Worm (Caenorhabditis elegans) whole organism, L4/young adult: ENCODE results near the gene fbxa-65.
"Not testable (repeated sequence)": the region's sequence is repeated elsewhere in the genome, so short reads cannot be mapped to it uniquely, and the experiment has no call there.

Source experiments
- W03F9.2 ChIP-seq: fragments of 150-350 bp; optimal IDR thresholded peaks from 2 replicates; lab custom pipeline; 2014; ENCODE audit warnings: missing biosample characterization, missing genetic modification characterization
- dao-5 ChIP-seq: sonication (generic microtip); optimal IDR thresholded peaks from 2 replicates; lab custom pipeline; 2016; ENCODE audit warnings: missing genotype, missing genetic modification characterization, moderate library complexity, missing compliant biosample characterization
- him-1 ChIP-seq: sonication (generic microtip); optimal IDR thresholded peaks from 2 replicates; lab custom pipeline; 2016; ENCODE audit warnings: missing genotype, missing genetic modification reagents, missing genetic modification characterization, missing compliant biosample characterization

Gene fbxa-65

DNA sequence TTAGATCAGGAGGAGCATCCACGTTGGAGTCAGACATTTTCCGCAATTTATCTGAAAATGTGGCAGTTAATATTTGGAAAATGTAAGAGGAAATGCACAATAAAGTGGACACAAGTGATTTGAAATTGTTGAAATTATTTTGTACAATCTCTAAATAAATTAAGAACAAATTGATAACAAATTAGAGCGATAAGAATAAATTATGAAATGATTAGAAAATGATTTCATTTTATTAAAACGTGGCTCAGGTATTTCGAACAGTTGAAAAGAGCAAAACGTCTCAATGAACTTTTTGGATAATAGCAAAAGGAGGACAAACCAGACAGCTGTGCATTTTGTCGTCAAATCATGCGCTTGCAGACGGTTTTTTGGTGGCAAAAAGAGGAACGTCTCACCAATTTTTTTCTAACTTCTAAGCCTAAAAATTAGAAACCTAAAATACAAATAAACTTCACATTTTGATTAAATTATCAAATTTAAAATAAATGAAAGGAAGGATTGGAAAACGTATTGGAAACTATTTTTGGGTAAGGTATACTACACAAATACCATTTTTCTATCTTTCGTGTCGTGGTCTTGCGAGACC, at the start of gene fbxa-65:
Gene fbxa-65 (minus strand): TSS at position 51 of the 586 bp plus-strand sequence.
- TF ChIP-seq dao-5 (tag; lab: Kevin White, UChicago) (no peak), W03F9.2 (tag; lab: Kevin White, UChicago) (no peak), him-1 (tag; lab: Kevin White, UChicago) (no peak)

DNA sequence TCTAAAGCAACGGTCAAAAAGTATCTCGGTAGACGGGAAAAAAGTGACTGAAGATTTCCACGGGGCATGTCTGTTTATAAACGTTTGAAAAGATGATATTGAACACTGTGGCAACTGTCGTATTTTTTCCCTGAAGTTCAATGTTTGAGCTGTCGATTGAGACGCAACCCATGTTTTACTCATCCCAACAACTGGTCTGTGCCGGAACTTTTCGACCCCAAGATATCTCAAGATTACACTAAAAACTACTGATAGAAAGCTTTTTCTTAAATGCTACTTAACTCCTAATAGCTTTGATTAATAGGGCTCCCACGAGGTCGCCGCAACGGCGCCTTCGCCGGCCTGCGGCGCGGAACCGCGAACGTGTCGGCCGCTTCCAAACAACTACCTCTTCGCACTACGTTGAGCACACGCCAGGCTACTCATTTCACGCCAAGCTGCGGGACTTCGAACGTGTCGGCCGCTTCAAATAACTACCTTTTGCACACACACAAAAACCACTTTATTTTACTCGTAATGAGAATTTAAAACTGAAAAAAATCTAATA, 48.5 kb upstream of the fbxa-65 start, which contains the start of gene T20D4.15:
Gene T20D4.15 (minus strand): TSS at position 51 of the 547 bp plus-strand sequence.
- TF ChIP-seq him-1 (tag; lab: Kevin White, UChicago) (no peak), W03F9.2 (tag; lab: Kevin White, UChicago) (no peak), dao-5 (tag; lab: Kevin White, UChicago) (no peak)

DNA sequence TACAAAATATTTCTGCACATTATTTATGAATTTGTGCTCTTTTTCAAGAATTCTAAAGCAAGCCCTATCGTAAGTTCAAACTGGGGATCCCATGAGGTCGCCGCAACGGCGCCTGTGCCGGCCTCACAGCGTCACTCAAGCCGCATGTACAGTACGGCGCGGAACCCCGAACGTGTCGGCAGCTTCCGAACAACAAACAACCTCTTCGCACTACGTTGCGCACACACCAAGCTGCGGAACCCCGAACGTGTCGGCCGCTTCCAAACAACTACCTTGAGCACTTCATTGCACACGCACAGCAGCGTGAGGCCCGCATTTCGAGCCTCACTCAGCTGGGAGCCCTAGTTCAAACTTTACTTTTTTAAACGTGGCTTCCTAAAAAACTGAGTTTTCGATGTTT, 47.8 kb upstream of the fbxa-65 start:
- TF ChIP-seq him-1 (tag; lab: Kevin White, UChicago), result no peak

DNA sequence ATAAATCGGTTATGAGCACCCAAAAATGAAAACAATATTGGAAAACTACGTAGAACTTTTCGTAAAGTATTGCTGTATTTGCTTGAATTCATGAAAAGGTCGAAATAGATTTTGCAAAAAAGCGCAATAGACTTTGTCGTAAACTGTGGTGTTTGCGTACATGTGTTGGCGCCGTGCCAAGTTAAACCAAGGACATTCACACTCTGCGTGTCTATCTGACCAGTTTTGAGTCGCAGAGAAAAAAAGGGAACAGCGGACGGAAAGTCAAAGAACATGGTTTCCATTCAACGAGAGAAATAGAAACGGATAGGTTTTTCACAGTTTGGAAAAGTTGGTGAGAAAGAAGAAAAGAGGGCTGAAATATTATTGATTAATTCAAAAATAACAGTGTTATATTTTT, 44.7 kb upstream of the fbxa-65 start:
- TF ChIP-seq dao-5 (tag; lab: Kevin White, UChicago) (no peak), W03F9.2 (tag; lab: Kevin White, UChicago) (no peak), him-1 (tag; lab: Kevin White, UChicago) (no peak)

DNA sequence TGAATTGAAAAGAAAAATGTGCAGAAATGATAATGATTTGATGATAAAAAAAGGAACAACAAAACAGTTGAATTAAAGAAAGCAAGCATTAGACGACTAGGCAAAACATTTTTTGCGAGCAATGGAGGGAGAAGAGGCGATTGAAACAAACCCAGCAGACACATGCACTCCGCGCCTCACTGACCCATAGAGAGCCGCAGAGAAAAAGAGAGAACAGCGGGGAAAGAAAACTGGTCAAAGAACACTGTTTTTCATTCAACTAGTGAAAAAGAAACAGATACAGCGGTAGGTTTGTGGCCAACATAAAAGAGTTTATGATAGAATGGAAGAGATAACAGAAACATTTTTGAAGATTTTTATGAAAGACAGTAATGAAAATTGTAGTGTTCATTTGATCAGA, 42.0 kb upstream of the fbxa-65 start:
- TF ChIP-seq W03F9.2 (tag; lab: Kevin White, UChicago) (no peak), dao-5 (tag; lab: Kevin White, UChicago) (no peak), him-1 (tag; lab: Kevin White, UChicago) (no peak)

DNA sequence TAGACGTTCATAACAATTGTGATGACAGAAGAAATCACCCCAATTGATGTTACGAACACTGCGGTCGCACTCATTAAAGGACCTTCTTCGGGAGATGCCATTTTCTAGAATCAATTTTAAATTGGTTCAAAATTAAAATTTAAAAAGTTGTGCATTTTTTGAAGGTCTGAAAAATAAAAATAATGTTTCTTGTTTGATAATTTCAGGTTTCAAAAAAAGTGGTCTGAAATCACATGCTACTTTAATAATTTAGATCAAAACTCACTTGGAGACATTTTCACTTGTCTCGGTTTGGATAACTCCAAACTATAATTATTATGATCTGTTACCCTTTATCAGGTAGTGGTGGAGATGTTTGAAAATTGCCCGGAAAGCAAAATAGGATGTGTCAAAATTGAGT, 30.7 kb upstream of the fbxa-65 start, which contains the start of gene srbc-2:
Gene srbc-2 (minus strand): TSS at position 101 of the 400 bp plus-strand sequence.
- TF ChIP-seq W03F9.2 (tag; lab: Kevin White, UChicago), result no peak
- TF ChIP-seq dao-5 (tag; lab: Kevin White, UChicago), result no peak
- no peak for TF ChIP-seq him-1 (tag; lab: Kevin White, UChicago)

DNA sequence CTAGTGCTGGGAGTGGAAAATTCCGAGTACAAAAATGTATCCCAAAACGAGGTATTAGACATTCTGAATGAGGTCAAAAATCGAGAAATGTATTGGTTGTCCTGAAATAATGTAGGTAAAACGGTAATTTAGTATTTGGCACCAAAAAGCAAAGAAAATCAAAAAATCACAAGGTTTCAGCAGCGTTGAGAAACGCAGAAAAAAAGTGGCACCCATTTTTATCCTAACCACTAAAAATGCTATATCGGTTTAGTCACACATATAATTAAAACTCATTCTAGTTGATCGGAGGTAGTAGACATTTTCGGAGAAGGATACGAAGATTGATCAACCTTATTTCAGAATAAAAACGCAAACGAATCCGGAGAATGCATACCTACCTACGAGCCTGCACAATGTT, 26.4 kb upstream of the fbxa-65 start, which contains the start of gene srx-121:
Gene srx-121 (minus strand): TSS at position 101 of the 400 bp plus-strand sequence.
- TF ChIP-seq W03F9.2 (tag; lab: Kevin White, UChicago) (no peak), dao-5 (tag; lab: Kevin White, UChicago) (no peak), him-1 (tag; lab: Kevin White, UChicago) (no peak)

DNA sequence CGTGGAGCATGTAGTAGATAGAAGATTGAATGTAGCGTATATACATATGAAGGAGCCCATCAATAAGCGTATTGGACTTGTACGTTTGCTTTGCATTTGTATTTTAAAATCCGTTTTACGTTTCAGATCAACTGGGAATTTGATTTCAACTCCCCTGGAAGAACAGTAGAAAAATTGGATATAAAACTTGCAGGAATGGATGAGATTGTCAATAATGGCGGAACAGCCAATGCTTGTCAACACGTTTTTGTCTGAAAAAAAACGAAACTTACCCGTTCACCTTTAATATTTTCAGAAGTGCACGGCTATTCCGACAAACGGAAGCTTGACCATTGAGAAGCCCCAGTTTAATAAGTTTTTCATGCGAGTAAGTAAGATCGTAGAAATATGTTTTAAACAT, 21.5 kb upstream of the fbxa-65 start, which contains the start of gene C04E12.2:
Gene C04E12.2 (plus strand): TSS at position 301 of the 400 bp plus-strand sequence.
- not testable (repeated sequence) for TF ChIP-seq dao-5, W03F9.2, him-1 (tag; lab: Kevin White, UChicago)

DNA sequence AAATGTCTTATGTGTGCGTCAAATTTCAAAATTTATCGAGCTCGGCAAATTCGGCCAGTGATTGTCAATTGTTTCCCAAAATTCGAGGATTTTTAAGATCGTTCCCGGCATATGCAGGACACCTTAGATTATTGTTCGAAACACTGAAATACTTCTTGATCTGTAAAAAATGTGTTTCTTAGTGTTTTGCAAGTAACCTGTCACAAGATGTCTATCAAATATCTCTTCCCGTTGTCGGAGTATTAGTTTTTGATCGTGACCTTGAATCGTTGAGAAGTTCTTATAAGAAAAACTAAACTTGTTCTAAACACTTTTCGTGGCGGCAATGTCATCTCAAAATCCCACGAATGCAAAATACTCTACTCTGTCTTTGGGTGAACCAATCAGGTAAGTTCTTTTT, 16.2 kb upstream of the fbxa-65 start, which contains the start of gene C04E12.4:
Gene C04E12.4 (plus strand): TSS at position 301 of the 400 bp plus-strand sequence.
- TF ChIP-seq him-1 (tag; lab: Kevin White, UChicago), result no peak
- no peak for TF ChIP-seq W03F9.2 (tag; lab: Kevin White, UChicago)
- TF ChIP-seq dao-5 (tag; lab: Kevin White, UChicago), result no peak

DNA sequence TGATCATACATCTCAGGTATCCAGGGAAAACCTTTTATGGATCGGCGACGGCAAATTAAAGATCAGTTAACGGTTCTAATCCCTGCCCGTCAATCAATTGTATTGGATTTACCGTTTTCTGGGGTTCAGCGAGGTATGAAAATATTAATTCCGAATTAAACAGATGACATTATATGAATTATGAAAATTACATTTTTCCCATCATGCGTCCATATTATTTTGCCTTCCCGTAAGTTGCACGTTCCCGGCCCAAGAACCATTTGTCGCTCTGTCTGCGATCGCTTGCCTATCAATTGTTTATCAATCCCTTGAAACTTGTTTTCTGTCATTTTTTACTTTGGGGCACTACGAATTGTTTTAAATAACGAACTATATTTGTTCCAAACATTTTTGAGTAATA, 15.3 kb upstream of the fbxa-65 start:
- TF ChIP-seq W03F9.2 (tag; lab: Kevin White, UChicago), result no peak
- no peak for TF ChIP-seq dao-5 (tag; lab: Kevin White, UChicago)
- no peak for TF ChIP-seq him-1 (tag; lab: Kevin White, UChicago)

DNA sequence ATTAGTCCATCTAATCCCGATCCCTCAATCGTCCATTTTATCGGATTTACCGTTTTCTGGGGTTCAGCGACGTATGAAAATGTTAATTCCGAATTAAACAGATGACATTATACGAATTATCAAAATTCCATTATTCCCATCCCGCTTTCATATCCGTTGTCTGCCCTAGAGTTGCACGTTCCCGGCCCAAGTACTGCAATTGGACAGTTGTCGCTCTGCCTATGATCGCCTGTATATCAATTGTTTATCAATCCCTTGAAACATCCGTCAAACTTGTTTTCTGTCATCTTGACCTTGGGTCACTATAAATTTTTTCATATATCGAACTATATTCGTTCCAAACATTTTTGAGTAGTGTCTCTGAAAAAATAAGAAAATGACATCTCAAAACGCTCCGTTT, 12.0 kb upstream of the fbxa-65 start, which contains the start of gene C04E12.5:
Gene C04E12.5 (plus strand): TSS at position 301 of the 400 bp plus-strand sequence.
- no peak for TF ChIP-seq him-1 (tag; lab: Kevin White, UChicago)
- TF ChIP-seq W03F9.2 (tag; lab: Kevin White, UChicago), result no peak

DNA sequence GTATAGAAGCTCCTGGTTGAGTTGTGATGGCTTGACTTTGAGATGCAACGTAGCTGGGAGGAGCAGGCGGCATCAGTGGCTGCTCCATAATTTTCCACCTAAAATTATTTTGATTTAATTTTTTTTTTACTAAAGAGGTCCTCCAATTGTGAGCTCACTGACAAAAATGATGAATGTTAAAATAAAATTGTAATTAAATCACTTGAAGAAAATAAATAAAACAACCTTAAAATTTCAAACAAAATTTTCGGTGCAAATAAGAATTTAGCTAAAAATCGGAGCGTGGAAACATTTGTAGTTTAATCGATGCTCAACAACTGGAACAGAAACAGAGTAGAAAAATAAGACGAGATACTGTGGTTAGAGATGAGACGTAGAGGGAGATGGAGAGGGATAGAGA, 10.8 kb upstream of the fbxa-65 start, which contains the start of gene scrm-3:
Gene scrm-3 (minus strand): TSS at position 101 of the 400 bp plus-strand sequence.
- TF ChIP-seq W03F9.2 (tag; lab: Kevin White, UChicago), result no peak
- no peak for TF ChIP-seq him-1 (tag; lab: Kevin White, UChicago)
- TF ChIP-seq dao-5 (tag; lab: Kevin White, UChicago), result no peak

DNA sequence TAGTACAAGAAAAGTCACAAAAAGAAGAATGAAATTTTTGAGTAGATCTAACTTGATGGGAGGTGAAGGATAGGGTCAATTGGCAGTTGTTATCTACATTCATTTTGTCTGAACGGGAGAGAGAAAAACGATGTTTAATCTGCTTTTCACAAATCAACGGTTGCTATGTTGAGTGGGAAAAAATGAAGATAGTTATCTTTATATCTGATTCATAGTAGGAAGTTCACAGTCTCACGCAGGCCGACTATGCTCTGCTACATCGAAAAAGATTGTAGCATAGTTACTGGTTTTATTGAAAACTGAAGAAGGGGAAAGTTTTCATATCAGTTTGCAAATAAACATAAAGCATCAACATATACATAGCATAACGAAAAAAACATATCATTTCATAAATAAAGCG, 9.3 kb upstream of the fbxa-65 start:
- TF ChIP-seq W03F9.2 (tag; lab: Kevin White, UChicago) (no peak), dao-5 (tag; lab: Kevin White, UChicago) (no peak), him-1 (tag; lab: Kevin White, UChicago) (no peak)
